Worm (Caenorhabditis elegans): ENCODE results near the gene sra-14.

Gene sra-14

ce11 chrII:12880406-12880805, 4.7 kb upstream of the sra-14 start, which contains the start of gene F35C5.1:
TSS of gene F35C5.1 (plus strand) at chrII:12880804.
- TF ChIP-seq nhr-129 (tag; optimal IDR thresholded peaks at IDR 0.05) (no peak), elt-3 (tag; optimal IDR thresholded peaks at IDR 0.05) (no peak), lin-39 (tag; optimal IDR thresholded peaks at IDR 0.05) (no peak), sma-9 (GFP tag; optimal IDR thresholded peaks at IDR 0.05) (no peak), sma-9 (tag; optimal IDR thresholded peaks at IDR 0.05) (no peak), elt-1 (tag; optimal IDR thresholded peaks at IDR 0.05) (no peak), fos-1 (tag; optimal IDR thresholded peaks at IDR 0.05) (no peak), mab-5 (tag; optimal IDR thresholded peaks at IDR 0.05) (no peak), nhr-11 (tag; optimal IDR thresholded peaks at IDR 0.05) (no peak), nhr-21 (tag; optimal IDR thresholded peaks at IDR 0.05) (no peak), unc-39 (tag; optimal IDR thresholded peaks at IDR 0.05) (no peak), zag-1 (tag; optimal IDR thresholded peaks at IDR 0.05) (no peak), ama-1 (optimal IDR thresholded peaks at IDR 0.05) (no peak), F13H6.1 (tag; optimal IDR thresholded peaks at IDR 0.05) (no peak), snpc-4 (tag; optimal IDR thresholded peaks at IDR 0.05) (no peak), unc-62 (GFP tag; optimal IDR thresholded peaks at IDR 0.05) (no peak), unc-55 (GFP tag; optimal IDR thresholded peaks at IDR 0.05) (no peak)

DNA sequence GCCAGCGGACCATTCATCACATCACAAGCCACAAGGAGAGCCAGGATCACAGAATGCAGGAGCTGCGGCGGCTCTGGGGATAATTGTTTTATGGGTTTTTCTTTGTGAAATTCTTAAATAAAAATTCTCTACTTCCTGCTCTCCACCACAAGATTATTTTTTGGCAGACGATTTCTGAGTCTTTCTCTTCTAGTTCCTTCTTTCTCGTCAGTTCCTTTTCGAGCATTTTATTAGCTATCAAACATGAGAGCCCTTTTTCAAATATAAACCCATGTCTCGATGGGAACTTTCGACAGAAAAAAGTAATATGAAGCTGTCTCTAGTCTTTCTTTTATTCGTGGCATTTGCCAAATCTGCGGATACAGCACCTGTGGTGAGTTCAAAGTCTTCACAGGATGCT, 3.4 kb downstream of the sra-14 start, which contains the start of gene F35C5.3:
F35C5.3 (plus strand) TSS at position 301 of the 400 bp plus-strand sequence.
- no peak for TF ChIP-seq lin-11 (tag; optimal IDR thresholded peaks at IDR 0.05)
- no peak for TF ChIP-seq skn-1 (tag; optimal IDR thresholded peaks at IDR 0.05)
- TF ChIP-seq elt-3 (tag; optimal IDR thresholded peaks at IDR 0.05), result no peak
- no peak for TF ChIP-seq aly-2 (tag; optimal IDR thresholded peaks at IDR 0.05)
- no peak for TF ChIP-seq fos-1 (tag; optimal IDR thresholded peaks at IDR 0.05)
- TF ChIP-seq unc-39 (tag; optimal IDR thresholded peaks at IDR 0.05), result no peak
- TF ChIP-seq nhr-21 (tag; optimal IDR thresholded peaks at IDR 0.05), result no peak
- no peak for TF ChIP-seq gmeb-1 (tag; optimal IDR thresholded peaks at IDR 0.05)
- TF ChIP-seq F13H6.1 (tag; optimal IDR thresholded peaks at IDR 0.05), result no peak
- TF ChIP-seq lin-13 (GFP tag; optimal IDR thresholded peaks at IDR 0.05), result no peak
- no peak for TF ChIP-seq ztf-4 (tag; optimal IDR thresholded peaks at IDR 0.05)

DNA sequence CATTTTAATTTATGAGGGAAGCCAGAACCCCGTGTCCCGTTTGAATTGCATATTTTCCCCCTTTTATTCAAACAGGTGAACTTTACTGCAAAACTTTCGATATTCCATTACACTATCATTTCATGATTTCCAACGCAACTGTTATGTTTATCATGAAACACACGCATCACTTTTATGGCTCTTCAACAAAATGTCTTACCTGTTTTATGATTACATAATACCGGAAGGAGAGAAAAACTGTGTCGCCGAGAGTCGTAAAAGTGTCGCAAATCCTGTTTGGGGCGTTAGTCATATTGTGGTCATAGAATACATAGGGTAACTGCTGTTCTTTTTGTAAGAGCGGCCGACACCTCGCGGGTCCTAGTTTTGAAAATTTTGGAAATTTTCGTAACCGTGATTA, 7.3 kb downstream of the sra-14 start:
- no peak for TF ChIP-seq lin-11 (tag; optimal IDR thresholded peaks at IDR 0.05)
- TF ChIP-seq fos-1 (tag; optimal IDR thresholded peaks at IDR 0.05), result peak; percentile 77

ce11 chrII:12895078-12895670, 10.1 kb downstream of the sra-14 start, which contains the start of the genes clec-62 and clec-63:
TSS of gene clec-62 (minus strand) at chrII:12895128.
TSS of gene clec-63 (plus strand) at chrII:12895638.
- TF ChIP-seq F13H6.1 (tag; optimal IDR thresholded peaks at IDR 0.05), result no peak
- peak; percentile 29 for TF ChIP-seq skn-1 (tag; optimal IDR thresholded peaks at IDR 0.05)
- TF ChIP-seq ztf-11 (tag; optimal IDR thresholded peaks at IDR 0.05), result no peak
- TF ChIP-seq lin-13 (GFP tag; optimal IDR thresholded peaks at IDR 0.05), result no peak
- TF ChIP-seq fos-1 (tag; optimal IDR thresholded peaks at IDR 0.05), result peak; percentile 93
- TF ChIP-seq nhr-12 (tag; optimal IDR thresholded peaks at IDR 0.05), result no peak
- TF ChIP-seq R02D3.7 (tag; optimal IDR thresholded peaks at IDR 0.05), result no peak
- TF ChIP-seq nhr-77 (tag; optimal IDR thresholded peaks at IDR 0.05), result no peak
- TF ChIP-seq crh-2 (tag; optimal IDR thresholded peaks at IDR 0.05), result peak; percentile 30

- TF ChIP-seq sma-9 (GFP tag; optimal IDR thresholded peaks at IDR 0.05) (no peak), sma-9 (tag; optimal IDR thresholded peaks at IDR 0.05) (no peak), mbf-1 (tag; optimal IDR thresholded peaks at IDR 0.05) (no peak), nhr-129 (tag; optimal IDR thresholded peaks at IDR 0.05) (no peak), unc-39 (tag; optimal IDR thresholded peaks at IDR 0.05) (no peak), mab-5 (tag; optimal IDR thresholded peaks at IDR 0.05) (no peak), peb-1 (tag; optimal IDR thresholded peaks at IDR 0.05) (no peak), skn-1 (tag; optimal IDR thresholded peaks at IDR 0.05) (no peak), ztf-4 (tag; optimal IDR thresholded peaks at IDR 0.05) (no peak), unc-55 (GFP tag; optimal IDR thresholded peaks at IDR 0.05) (no peak), nhr-6 (tag; optimal IDR thresholded peaks at IDR 0.05) (no peak), nhr-77 (tag; optimal IDR thresholded peaks at IDR 0.05) (no peak), ztf-11 (tag; optimal IDR thresholded peaks at IDR 0.05) (no peak), lin-39 (tag; optimal IDR thresholded peaks at IDR 0.05) (no peak), lin-11 (tag; optimal IDR thresholded peaks at IDR 0.05) (no peak), F13H6.1 (tag; optimal IDR thresholded peaks at IDR 0.05) (no peak), lsy-2 (tag; optimal IDR thresholded peaks at IDR 0.05) (no peak)
Observed at ce11 chrII:12896666-12897065, 11.6 kb downstream of the sra-14 start.

DNA sequence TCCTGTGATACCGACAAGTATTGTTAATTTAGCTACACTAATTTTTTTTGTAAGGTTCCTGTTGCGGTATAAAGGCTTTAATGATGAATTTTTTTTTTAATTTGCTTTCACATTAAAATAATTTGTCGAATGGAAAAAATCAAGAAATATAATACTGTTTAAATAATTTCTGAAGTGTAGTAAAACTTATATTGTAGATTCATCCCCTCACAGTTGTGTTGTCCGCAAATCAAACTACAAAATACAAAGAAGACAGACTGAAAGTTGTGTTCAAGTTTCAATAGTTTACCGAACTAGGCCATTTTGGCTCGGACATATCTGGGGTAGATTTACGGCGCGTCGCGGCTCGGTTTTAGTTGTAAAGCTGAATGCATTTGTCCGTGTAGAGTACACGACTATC, 12.3 kb downstream of the sra-14 start:
- no peak for TF ChIP-seq blmp-1 (tag; optimal IDR thresholded peaks at IDR 0.05; ENCODE audit: insufficient read depth)
- TF ChIP-seq crh-2 (tag; optimal IDR thresholded peaks at IDR 0.05), result no peak
- TF ChIP-seq nhr-237 (tag; optimal IDR thresholded peaks at IDR 0.05), result no peak
- TF ChIP-seq nhr-10 (tag; optimal IDR thresholded peaks at IDR 0.05), result no peak
- TF ChIP-seq lin-11 (tag; optimal IDR thresholded peaks at IDR 0.05), result no peak
- TF ChIP-seq sma-9 (GFP tag; optimal IDR thresholded peaks at IDR 0.05), result no peak
- no peak for TF ChIP-seq sma-9 (tag; optimal IDR thresholded peaks at IDR 0.05)
- TF ChIP-seq nhr-129 (tag; optimal IDR thresholded peaks at IDR 0.05), result no peak
- TF ChIP-seq dmd-4 (tag; optimal IDR thresholded peaks at IDR 0.05), result no peak
- no peak for TF ChIP-seq mdl-1 (tag; optimal IDR thresholded peaks at IDR 0.05)
- TF ChIP-seq ceh-82 (tag; optimal IDR thresholded peaks at IDR 0.05), result no peak
- TF ChIP-seq fos-1 (tag; optimal IDR thresholded peaks at IDR 0.05), result no peak
- no peak for TF ChIP-seq skn-1 (tag; optimal IDR thresholded peaks at IDR 0.05)
- no peak for TF ChIP-seq ztf-4 (tag; optimal IDR thresholded peaks at IDR 0.05)
- no peak for TF ChIP-seq unc-55 (GFP tag; optimal IDR thresholded peaks at IDR 0.05)
